Fruit fly (Drosophila melanogaster) whole organism, larva: ENCODE results near the gene CG4650.
"Not testable (repeated sequence)": the region's sequence is repeated elsewhere in the genome, so short reads cannot be mapped to it uniquely, and the experiment has no call there.

Experiments
- noc ChIP-seq: fragments of 200-800 bp; sonication (Bioruptor generic); optimal IDR thresholded peaks from 3 replicates; lab custom pipeline; 2019; ENCODE audit warnings: missing biosample characterization, mild to moderate bottlenecking, missing genetic modification characterization, moderate library complexity

The CG4650 gene

dm6 chr2L:14774713-14775112 lies at the start of gene CG4650:
TSS of gene CG4650 (minus strand) at chr2L:14774981.
- no peak for TF ChIP-seq noc (tag; lab: Kevin White, UChicago)

DNA sequence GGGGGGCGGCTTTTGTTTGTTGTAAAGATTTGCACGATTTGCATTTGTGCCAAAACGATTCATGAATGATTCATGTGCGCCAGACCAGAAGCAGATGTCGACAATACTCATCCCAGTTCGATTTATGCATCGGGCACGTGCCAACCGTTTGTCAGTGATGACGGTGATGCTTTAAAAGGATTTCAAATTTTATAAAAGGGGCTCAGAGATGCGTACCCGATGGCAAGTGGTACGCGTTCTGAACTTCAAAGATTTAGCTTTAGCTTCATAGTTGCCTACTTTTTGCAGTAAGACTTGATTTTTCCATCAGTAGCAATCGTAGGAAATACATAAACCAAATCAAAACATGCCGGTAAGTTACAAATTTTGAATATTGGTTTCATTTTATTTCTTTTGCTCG lies 35.7 kb upstream of the CG4650 start, which contains the start of gene CG33309:
Gene CG33309, plus strand, starts transcription at position 301 of the 400 bp plus-strand sequence.
- TF ChIP-seq noc (tag; lab: Kevin White, UChicago): no peak

- TF ChIP-seq noc (tag; lab: Kevin White, UChicago): no peak
These were observed 27.3 kb upstream of the CG4650 start, which contains the start of gene CG33308 for dm6 chr2L:14802034-14802433. TSS of gene CG33308 (plus strand) at chr2L:14802334.

DNA sequence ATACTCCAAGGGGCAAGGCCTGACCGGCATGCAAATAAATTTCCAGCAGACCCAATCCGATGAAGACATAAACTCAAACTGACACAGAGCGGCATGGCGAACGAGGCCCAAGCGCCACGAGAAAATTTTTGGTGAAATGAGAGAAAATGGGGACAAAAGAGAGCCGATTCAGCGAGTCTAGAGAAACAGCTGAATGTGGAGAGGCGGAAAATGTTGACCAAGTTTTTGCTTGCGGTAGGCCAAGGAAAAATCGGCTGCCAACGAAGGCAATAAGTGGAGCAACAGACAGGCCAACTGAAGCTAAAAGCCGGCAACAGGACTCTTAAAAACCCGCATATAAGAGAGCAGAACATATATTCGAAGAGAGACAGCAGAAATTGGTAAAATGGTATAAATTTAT lies 22.8 kb upstream of the CG4650 start:
- TF ChIP-seq noc (tag; lab: Kevin White, UChicago): no peak

- TF ChIP-seq noc (tag; lab: Kevin White, UChicago): no peak
These were observed 21.8 kb upstream of the CG4650 start, which contains the start of gene CG18420 for dm6 chr2L:14796542-14796941. TSS of gene CG18420 (minus strand) at chr2L:14796642.

DNA sequence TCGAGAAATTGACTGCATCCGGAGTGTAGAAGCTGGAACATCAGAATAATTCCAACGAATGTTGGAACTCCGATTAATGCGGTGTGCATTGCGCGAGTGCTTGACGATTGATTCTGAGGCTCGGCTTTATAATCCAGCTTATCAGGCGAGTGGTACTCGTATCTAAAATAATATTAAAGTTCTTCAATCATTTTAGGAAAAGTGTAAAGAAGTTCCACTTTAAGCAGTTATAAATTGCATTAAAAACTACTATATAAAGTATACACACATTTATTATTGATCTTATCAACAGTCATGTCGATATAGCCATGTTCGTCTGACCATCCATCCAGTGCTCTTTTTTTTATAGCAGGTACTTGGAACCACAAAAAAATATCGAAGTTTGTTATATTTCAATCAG lies 9.7 kb upstream of the CG4650 start, which contains the start of gene CG18636:
Gene CG18636, minus strand, starts transcription at position 101 of the 400 bp plus-strand sequence.
- no peak for TF ChIP-seq noc (tag; lab: Kevin White, UChicago)

- no peak for TF ChIP-seq noc (tag; lab: Kevin White, UChicago)
These were observed 9.2 kb downstream of the CG4650 start, which contains the start of gene CG4701 for dm6 chr2L:14765608-14766007. TSS of gene CG4701 (plus strand) at chr2L:14765908.

- TF ChIP-seq noc (tag; lab: Kevin White, UChicago): no peak
These were observed 12.3 kb downstream of the CG4650 start, which contains the start of gene CSN1a for dm6 chr2L:14762465-14762864. TSS of gene CSN1a (plus strand) at chr2L:14762765.

dm6 chr2L:14760467-14760866 lies 14.3 kb downstream of the CG4650 start, which contains the start of gene CG4691:
TSS of gene CG4691 (plus strand) at chr2L:14760767.
- TF ChIP-seq noc (tag; lab: Kevin White, UChicago): no peak

DNA sequence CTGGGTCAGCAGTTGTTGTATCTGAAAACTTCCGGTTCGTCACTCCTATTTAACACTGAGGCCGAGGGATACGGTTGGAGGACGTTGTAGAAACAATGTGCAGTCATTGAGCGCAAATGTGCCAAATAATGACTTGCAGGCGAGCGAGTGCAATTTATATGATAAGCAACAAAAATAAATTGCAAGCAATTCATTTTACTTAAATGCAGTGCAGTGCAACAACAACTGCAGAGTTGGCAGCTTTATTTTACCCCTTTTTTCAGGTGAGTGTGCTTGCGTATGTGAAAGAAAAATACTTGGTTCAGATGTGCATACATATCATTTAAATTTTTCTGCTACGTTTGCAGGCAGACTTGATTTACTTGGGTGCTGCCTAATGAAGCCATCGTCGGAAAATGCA lies 28.7 kb downstream of the CG4650 start:
- TF ChIP-seq noc (tag; lab: Kevin White, UChicago): no peak

DNA sequence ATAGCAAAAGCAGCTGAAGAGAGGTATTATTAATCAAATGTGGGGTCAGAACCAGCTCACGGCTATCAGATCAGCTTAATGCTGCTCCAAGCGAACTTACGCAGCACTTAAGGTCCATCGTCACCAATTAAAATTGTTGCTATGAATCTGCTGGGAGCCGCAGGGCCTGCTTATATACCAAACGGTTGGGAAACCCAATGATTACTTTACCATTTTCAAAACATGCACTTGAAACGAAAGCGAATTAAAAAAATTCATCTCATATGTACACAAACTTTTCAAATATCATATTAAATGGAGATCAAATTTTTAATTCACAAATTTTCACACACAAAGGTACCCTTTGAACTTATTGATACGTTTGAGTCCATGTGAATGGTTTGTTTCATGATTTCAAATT lies 29.7 kb downstream of the CG4650 start, which contains the start of gene CG42587:
Gene CG42587, minus strand, starts transcription at position 143 of the 400 bp plus-strand sequence.
- TF ChIP-seq noc (tag; lab: Kevin White, UChicago): no peak

- TF ChIP-seq noc (tag; lab: Kevin White, UChicago): no peak
These were observed 30.7 kb downstream of the CG4650 start, which contains the start of gene CG42681 for dm6 chr2L:14744121-14744520. TSS of gene CG42681 (plus strand) at chr2L:14744421.

DNA sequence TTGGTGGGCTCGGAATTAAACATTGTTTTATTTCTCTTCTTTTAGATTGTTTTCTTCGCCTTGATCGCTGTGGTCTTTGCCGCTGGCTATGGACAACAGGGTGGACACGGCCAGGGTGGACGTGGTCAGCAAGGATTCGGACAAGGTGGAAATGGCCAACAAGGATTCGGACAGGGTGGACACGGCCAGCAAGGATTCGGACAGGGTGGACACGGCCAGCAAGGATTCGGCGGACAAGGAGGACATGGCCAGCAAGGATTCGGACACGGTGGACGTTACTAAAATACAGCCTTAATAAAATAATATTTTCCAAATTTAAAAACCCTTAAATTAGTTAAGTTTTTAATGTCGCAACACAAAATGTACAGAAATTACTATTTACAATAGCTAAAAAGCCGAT lies 31.4 kb downstream of the CG4650 start:
- TF ChIP-seq noc (tag; lab: Kevin White, UChicago): no peak

DNA sequence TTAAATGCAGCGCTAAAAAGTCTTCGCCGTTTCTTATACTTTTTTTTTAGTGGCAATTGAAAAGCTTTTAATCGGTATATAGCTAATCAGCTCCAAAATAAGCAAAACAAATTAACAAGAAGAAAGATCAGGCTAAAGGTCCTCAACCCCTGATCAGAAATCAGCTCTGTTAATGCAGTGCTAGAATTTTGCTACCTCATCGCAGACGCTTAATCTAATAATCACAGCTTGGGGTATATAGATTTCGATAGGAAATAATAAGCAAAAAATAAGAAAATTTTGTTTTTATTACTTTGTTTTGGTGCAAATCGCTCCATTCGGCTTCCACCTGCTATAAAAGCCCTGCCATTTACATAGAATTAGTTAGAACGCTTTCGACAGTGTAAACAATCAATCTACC lies 31.9 kb downstream of the CG4650 start, which contains the start of gene CG34166:
Gene CG34166, plus strand, starts transcription at position 301 of the 400 bp plus-strand sequence.
- TF ChIP-seq noc (tag; lab: Kevin White, UChicago): not testable (repeated sequence)

DNA sequence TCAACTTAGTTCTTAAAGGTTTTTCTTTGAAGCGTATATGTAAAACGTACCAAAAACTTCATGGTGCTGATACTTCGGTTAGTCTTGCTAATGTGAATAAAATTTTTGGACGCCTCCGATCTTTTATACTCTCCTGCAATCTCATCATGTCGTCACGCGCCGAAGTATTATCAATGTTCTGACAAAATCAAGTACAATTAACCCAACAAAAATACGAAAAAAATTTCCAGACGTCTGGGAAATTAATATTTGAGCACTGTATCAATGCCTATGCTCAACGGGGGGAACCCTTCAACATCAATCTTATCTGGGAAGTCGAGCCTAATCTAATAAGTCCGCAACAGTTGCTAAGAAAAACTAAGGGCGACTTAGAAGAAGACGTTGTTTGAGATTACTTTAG lies 33.0 kb downstream of the CG4650 start, which contains the start of gene CG42586:
Gene CG42586, minus strand, starts transcription at position 101 of the 400 bp plus-strand sequence.
- TF ChIP-seq noc (tag; lab: Kevin White, UChicago): not testable (repeated sequence)

DNA sequence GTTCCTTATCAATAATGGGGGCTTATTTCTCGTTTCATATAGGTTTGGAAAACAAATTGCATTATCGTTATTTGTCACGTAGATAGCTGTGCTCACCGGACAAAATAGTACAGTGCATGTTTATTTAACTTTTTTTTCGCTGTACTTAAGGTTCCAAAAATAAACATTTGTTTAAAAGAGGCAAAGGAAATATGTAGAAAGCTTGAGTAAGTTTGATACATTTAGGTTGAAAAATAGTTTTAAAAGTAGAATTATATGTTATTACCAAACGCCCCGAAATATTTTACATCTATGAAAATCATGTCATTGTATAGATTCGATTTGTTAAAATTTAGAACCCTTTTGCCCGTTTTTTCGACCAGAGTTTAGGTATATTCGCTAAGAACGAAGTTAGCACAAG lies 35.2 kb downstream of the CG4650 start, which contains the start of gene CG42585:
Gene CG42585, plus strand, starts transcription at position 301 of the 400 bp plus-strand sequence.
- TF ChIP-seq noc (tag; lab: Kevin White, UChicago): not testable (repeated sequence)

DNA sequence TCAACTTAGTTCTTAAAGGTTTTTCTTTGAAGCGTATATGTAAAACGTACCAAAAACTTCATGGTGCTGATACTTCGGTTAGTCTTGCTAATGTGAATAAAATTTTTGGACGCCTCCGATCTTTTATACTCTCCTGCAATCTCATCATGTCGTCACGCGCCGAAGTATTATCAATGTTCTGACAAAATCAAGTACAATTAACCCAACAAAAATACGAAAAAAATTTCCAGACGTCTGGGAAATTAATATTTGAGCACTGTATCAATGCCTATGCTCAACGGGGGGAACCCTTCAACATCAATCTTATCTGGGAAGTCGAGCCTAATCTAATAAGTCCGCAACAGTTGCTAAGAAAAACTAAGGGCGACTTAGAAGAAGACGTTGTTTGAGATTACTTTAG lies 37.1 kb downstream of the CG4650 start, which contains the start of gene CG31775:
Gene CG31775, minus strand, starts transcription at position 101 of the 400 bp plus-strand sequence.
- not testable (repeated sequence) for TF ChIP-seq noc (tag; lab: Kevin White, UChicago)
